Fruit fly (Drosophila melanogaster) whole organism, embryonic: Measurements from ENCODE around the gene DAAM.

ENCODE experiments used
- Aef1 ChIP-seq: fragments of 200-800 bp; sonication (Bioruptor generic); IDR thresholded peaks from 3 replicates; pipeline ENCODE4 v1.3.6; 2022; ENCODE audit warnings: missing biosample characterization, missing genetic modification characterization
- Atf6 ChIP-seq: fragments of 200-800 bp; sonication (Bioruptor generic); IDR thresholded peaks from 2 replicates; pipeline ENCODE4 v1.3.6; 2022; ENCODE audit warnings: missing biosample characterization, missing genetic modification characterization
- B-H1 ChIP-seq: fragments of 200-800 bp; sonication (Bioruptor generic); IDR thresholded peaks from 3 replicates; pipeline ENCODE4 v1.3.6; 2022; ENCODE audit warnings: missing biosample characterization, missing genetic modification characterization
- B-H2 ChIP-seq: fragments of 200-800 bp; sonication (Bioruptor generic); optimal IDR thresholded peaks from 2 replicates; lab custom pipeline; 2018; ENCODE audit warnings: missing biosample characterization, mild to moderate bottlenecking, missing genetic modification characterization
- CG11398 ChIP-seq: fragments of 200-800 bp; sonication (Bioruptor generic); optimal IDR thresholded peaks from 2 replicates; lab custom pipeline; 2016; ENCODE audit warnings: missing biosample characterization, missing genetic modification characterization
- CG11723 ChIP-seq: fragments of 200-800 bp; sonication (Bioruptor generic); optimal IDR thresholded peaks from 2 replicates; lab custom pipeline; 2017; ENCODE audit warnings: missing biosample characterization, mild to moderate bottlenecking, missing genetic modification characterization
- CG1233 ChIP-seq: fragments of 200-800 bp; sonication (Bioruptor generic); optimal IDR thresholded peaks from 4 replicates; lab custom pipeline; 2018; ENCODE audit warnings: missing biosample characterization, mild to moderate bottlenecking, missing genetic modification characterization
- CG13894 ChIP-seq: fragments of 200-800 bp; sonication (Bioruptor generic); optimal IDR thresholded peaks from 3 replicates; lab custom pipeline; 2018; ENCODE audit warnings: missing biosample characterization, mild to moderate bottlenecking, missing genetic modification characterization, moderate library complexity
- CG1529 ChIP-seq: fragments of 200-800 bp; sonication (Bioruptor generic); optimal IDR thresholded peaks from 3 replicates; lab custom pipeline; 2018; ENCODE audit warnings: missing biosample characterization, missing genetic modification characterization
- CG1603 ChIP-seq: fragments of 200-800 bp; sonication (Bioruptor generic); optimal IDR thresholded peaks from 2 replicates; lab custom pipeline; 2019; ENCODE audit warnings: missing biosample characterization, mild to moderate bottlenecking, missing genetic modification characterization, moderate library complexity
- CG1647 ChIP-seq: fragments of 200-800 bp; sonication (Bioruptor generic); optimal IDR thresholded peaks from 3 replicates; lab custom pipeline; 2016; ENCODE audit warnings: missing biosample characterization, missing genetic modification characterization
- CG17802 ChIP-seq: fragments of 200-800 bp; sonication (Bioruptor generic); optimal IDR thresholded peaks from 2 replicates; lab custom pipeline; 2018; ENCODE audit warnings: missing biosample characterization, mild to moderate bottlenecking, missing genetic modification characterization, moderate library complexity
- CG18011 ChIP-seq: fragments of 200-800 bp; sonication (Bioruptor generic); optimal IDR thresholded peaks from 2 replicates; lab custom pipeline; 2017; ENCODE audit warnings: missing biosample characterization, missing genetic modification characterization, mild to moderate bottlenecking, moderate library complexity, missing genotype
- CG2120 ChIP-seq: fragments of 200-800 bp; sonication (Bioruptor generic); optimal IDR thresholded peaks from 3 replicates; lab custom pipeline; 2016; ENCODE audit warnings: missing biosample characterization, missing genetic modification characterization
- CG2202 ChIP-seq: fragments of 200-800 bp; sonication (Bioruptor generic); optimal IDR thresholded peaks from 2 replicates; lab custom pipeline; 2018; ENCODE audit warnings: missing biosample characterization, mild to moderate bottlenecking, missing genetic modification characterization
- CG32532 ChIP-seq: fragments of 200-800 bp; sonication (Bioruptor generic); IDR thresholded peaks from 2 replicates; pipeline ENCODE4 v1.3.6; 2022; ENCODE audit warnings: missing biosample characterization, missing genetic modification characterization
- CG6254 ChIP-seq: fragments of 200-800 bp; sonication (Bioruptor generic); optimal IDR thresholded peaks from 3 replicates; lab custom pipeline; 2017; ENCODE audit warnings: mild to moderate bottlenecking, missing biosample characterization, missing genetic modification reagents, missing genetic modification characterization
- CG7963 ChIP-seq: fragments of 200-800 bp; sonication (Bioruptor generic); IDR thresholded peaks from 3 replicates; pipeline ENCODE4 v1.3.6; 2022; ENCODE audit warnings: missing biosample characterization, missing genetic modification characterization; ENCODE audit not compliant: partially characterized antibody
- CG9215 ChIP-seq: fragments of 200-800 bp; sonication (Bioruptor generic); IDR thresholded peaks from 2 replicates; pipeline ENCODE4 v1.3.6; 2022; ENCODE audit warnings: missing biosample characterization, missing genetic modification characterization
- CG9817 ChIP-seq: fragments of 200-800 bp; sonication (Bioruptor generic); optimal IDR thresholded peaks from 2 replicates; lab custom pipeline; 2018; ENCODE audit warnings: missing biosample characterization, mild to moderate bottlenecking, missing genetic modification characterization, moderate library complexity
- CoRest ChIP-seq: fragments of 200-800 bp; sonication (Bioruptor generic); optimal IDR thresholded peaks from 3 replicates; lab custom pipeline; 2018; ENCODE audit warnings: missing biosample characterization, mild to moderate bottlenecking, missing genetic modification characterization, moderate library complexity
- NC2β ChIP-seq: fragments of 200-800 bp; sonication (Bioruptor generic); optimal IDR thresholded peaks from 2 replicates; lab custom pipeline; 2016; ENCODE audit warnings: missing biosample characterization, missing genetic modification characterization
- NK7.1 ChIP-seq: fragments of 200-800 bp; sonication (Bioruptor generic); optimal IDR thresholded peaks from 3 replicates; lab custom pipeline; 2016; ENCODE audit warnings: missing biosample characterization, missing genetic modification characterization
- Trl ChIP-seq, 3 experiments: fragments of >200 bp in 2 of 3; fragments of 200-800 bp in 1 of 3; sonication (Bioruptor generic) in 1 of 3; optimal IDR thresholded peaks; 2 replicates in 1 of 3; 3 replicates in 2 of 3; lab custom pipeline; 2016 to 2017; ENCODE audit warnings: missing biosample characterization in 1 of 3, missing genetic modification characterization in 1 of 3
- YL-1 ChIP-seq: fragments of 200-800 bp; sonication (Bioruptor generic); optimal IDR thresholded peaks from 3 replicates; lab custom pipeline; 2017; ENCODE audit warnings: missing biosample characterization, mild to moderate bottlenecking, missing genetic modification characterization
- ac ChIP-seq: fragments of 200-800 bp; sonication (Bioruptor generic); optimal IDR thresholded peaks from 3 replicates; lab custom pipeline; 2017; ENCODE audit warnings: missing biosample characterization, mild to moderate bottlenecking, missing genetic modification characterization
- aop ChIP-seq: fragments of 200-800 bp; sonication (Bioruptor generic); IDR thresholded peaks from 2 replicates; pipeline ENCODE4 v1.3.6; 2022; ENCODE audit warnings: missing biosample characterization, missing genetic modification characterization
- az2 ChIP-seq: fragments of 200-800 bp; sonication (Bioruptor generic); optimal IDR thresholded peaks from 3 replicates; lab custom pipeline; 2016; ENCODE audit warnings: missing biosample characterization, missing genetic modification characterization
- bab2 ChIP-seq: fragments of 200-800 bp; sonication (Bioruptor generic); optimal IDR thresholded peaks from 2 replicates; lab custom pipeline; 2016; ENCODE audit warnings: missing biosample characterization, missing genetic modification characterization
- caup ChIP-seq: fragments of 200-800 bp; sonication (Bioruptor generic); optimal IDR thresholded peaks from 3 replicates; lab custom pipeline; 2017; ENCODE audit warnings: missing biosample characterization, mild to moderate bottlenecking, missing genetic modification characterization, moderate library complexity; ENCODE audit not compliant: severe bottlenecking
- dan ChIP-seq: fragments of 200-800 bp; sonication (Bioruptor generic); IDR thresholded peaks from 2 replicates; pipeline ENCODE4 v1.3.6; 2022; ENCODE audit warnings: missing biosample characterization, missing genetic modification characterization
- dimm ChIP-seq: fragments of 200-800 bp; sonication (Bioruptor generic); IDR thresholded peaks from 2 replicates; pipeline ENCODE4 v1.3.6; 2022; ENCODE audit warnings: missing biosample characterization, missing genetic modification characterization
- gro ChIP-seq: fragments of 200-800 bp; sonication (Bioruptor generic); optimal IDR thresholded peaks from 2 replicates; lab custom pipeline; 2016; ENCODE audit warnings: missing biosample characterization, missing genetic modification characterization
- lab ChIP-seq: fragments of 200-800 bp; sonication (Bioruptor generic); optimal IDR thresholded peaks from 3 replicates; lab custom pipeline; 2017; ENCODE audit warnings: missing biosample characterization, missing genetic modification characterization, mild to moderate bottlenecking, moderate library complexity, missing genetic modification reagents
- nerfin-1 ChIP-seq: fragments of 200-800 bp; sonication (Bioruptor generic); optimal IDR thresholded peaks from 3 replicates; lab custom pipeline; 2019; ENCODE audit warnings: missing biosample characterization, mild to moderate bottlenecking, missing genetic modification characterization, moderate library complexity
- prd ChIP-seq, 3 experiments: fragments of >200 bp in 2 of 3; fragments of 200-800 bp in 1 of 3; sonication (Bioruptor generic) in 1 of 3; optimal IDR thresholded peaks in 2 of 3; IDR thresholded peaks in 1 of 3; 2 replicates in 2 of 3; 3 replicates in 1 of 3; pipeline versions ENCODE4 v1.3.6 to Lab custom; 2017 to 2022; ENCODE audit warnings: missing biosample characterization in 1 of 3, missing genetic modification characterization in 1 of 3
- psq ChIP-seq: fragments of 200-800 bp; sonication (Bioruptor generic); optimal IDR thresholded peaks from 2 replicates; lab custom pipeline; 2017; ENCODE audit warnings: missing biosample characterization, missing genetic modification characterization
- repo ChIP-seq: fragments of 200-800 bp; sonication (Bioruptor generic); optimal IDR thresholded peaks from 2 replicates; lab custom pipeline; 2016; ENCODE audit warnings: missing biosample characterization, missing genetic modification characterization
- scrt ChIP-seq: fragments of 200-800 bp; sonication (Bioruptor generic); optimal IDR thresholded peaks from 2 replicates; lab custom pipeline; 2018; ENCODE audit warnings: missing biosample characterization, mild to moderate bottlenecking, missing genetic modification characterization, moderate library complexity
- sima ChIP-seq: fragments of 200-800 bp; sonication (Bioruptor generic); optimal IDR thresholded peaks from 2 replicates; lab custom pipeline; 2016; ENCODE audit warnings: missing biosample characterization, missing genetic modification characterization
- slp2 ChIP-seq: fragments of 200-800 bp; sonication (Bioruptor generic); optimal IDR thresholded peaks from 2 replicates; lab custom pipeline; 2016; ENCODE audit warnings: missing biosample characterization, missing genetic modification characterization
- sna ChIP-seq: fragments of 200-800 bp; sonication (Bioruptor generic); IDR thresholded peaks from 2 replicates; pipeline ENCODE4 v1.3.6; 2022; ENCODE audit warnings: missing biosample characterization, missing genetic modification characterization; ENCODE audit not compliant: partially characterized antibody
- sob ChIP-seq: fragments of 200-800 bp; sonication (Bioruptor generic); IDR thresholded peaks from 2 replicates; pipeline ENCODE4 v1.3.6; 2022; ENCODE audit warnings: missing biosample characterization, missing genetic modification characterization
- sqz ChIP-seq: fragments of 200-800 bp; sonication (Bioruptor generic); optimal IDR thresholded peaks from 3 replicates; lab custom pipeline; 2018; ENCODE audit warnings: missing biosample characterization, mild to moderate bottlenecking, missing genetic modification characterization
- ssp ChIP-seq: fragments of 200-800 bp; sonication (Bioruptor generic); IDR thresholded peaks from 2 replicates; pipeline ENCODE4 v1.3.6; 2022; ENCODE audit warnings: missing biosample characterization, missing genetic modification characterization
- sug ChIP-seq: fragments of 200-800 bp; optimal IDR thresholded peaks from 2 replicates; lab custom pipeline; 2019; ENCODE audit warnings: missing biosample characterization, mild to moderate bottlenecking, missing genetic modification characterization, moderate library complexity
- z ChIP-seq: fragments of 200-800 bp; sonication (Bioruptor generic); IDR thresholded peaks from 3 replicates; pipeline ENCODE4 v1.3.6; 2022; ENCODE audit warnings: missing biosample characterization, missing genetic modification characterization
- zen2 ChIP-seq: fragments of 200-800 bp; sonication (Bioruptor generic); IDR thresholded peaks from 3 replicates; pipeline ENCODE4 v1.3.6; 2022; ENCODE audit warnings: missing biosample characterization, missing genetic modification characterization; ENCODE audit not compliant: partially characterized antibody
- zf30C ChIP-seq: fragments of 200-800 bp; sonication (Bioruptor generic); optimal IDR thresholded peaks from 3 replicates; lab custom pipeline; 2018; ENCODE audit warnings: missing biosample characterization, mild to moderate bottlenecking, missing genetic modification characterization
- zfh2 ChIP-seq: fragments of 200-800 bp; sonication (Bioruptor generic); optimal IDR thresholded peaks from 2 replicates; lab custom pipeline; 2016; ENCODE audit warnings: missing biosample characterization, missing genetic modification characterization

The DAAM gene

DNA sequence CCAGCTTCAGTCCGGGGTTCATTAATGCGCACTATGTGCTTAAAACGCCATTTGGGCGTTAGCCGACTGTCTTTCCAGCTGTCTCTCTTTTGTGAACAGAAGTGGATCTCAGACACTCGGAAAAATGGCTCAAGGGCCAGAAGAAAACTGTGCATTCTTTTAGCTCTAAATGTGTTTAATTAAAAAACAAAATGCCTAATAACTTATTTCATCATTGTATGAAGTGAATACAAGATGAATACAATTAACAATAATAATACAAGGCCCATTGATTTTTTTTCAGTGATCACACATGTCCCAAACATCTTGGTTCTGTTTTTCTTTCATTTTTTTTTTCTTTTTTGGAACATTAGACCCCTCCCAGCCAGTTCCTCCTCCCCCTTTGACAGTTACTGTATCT lies 49.3 kb downstream of the DAAM start (continued):
- TF ChIP-seq sima (no peak), zfh2 (peak; percentile 38), CG18011 (GFP tag; lab: Kevin White, UChicago) (no peak), caup (GFP tag; lab: Kevin White, UChicago) (peak; percentile 30), B-H2 (GFP tag; lab: Kevin White, UChicago) (no peak), CG13894 (no peak), ssp (no peak), sna (GFP tag; lab: Robert Waterston, UW) (no peak), nerfin-1 (tag; lab: Kevin White, UChicago) (no peak), slp2 (GFP tag; lab: Kevin White, UChicago) (no peak), psq (no peak), scrt (GFP tag; lab: Kevin White, UChicago) (peak; percentile 8), CG2202 (no peak), bab2 (GFP tag; lab: Kevin White, UChicago) (peak; percentile 44), NK7.1 (GFP tag; lab: Kevin White, UChicago) (peak; percentile 2), z (GFP tag; lab: Robert Waterston, UW) (no peak), CG32532 (GFP tag; lab: Robert Waterston, UW) (peak; percentile 64; the same call in 1 of the 2 replicates), sob (peak; percentile 55), CG2120 (GFP tag; lab: Kevin White, UChicago) (peak; percentile 74), B-H1 (GFP tag; lab: Robert Waterston, UW) (no peak; the same call in 2 of the 3 replicates), CG1647 (no peak), CG1233 (GFP tag; lab: Kevin White, UChicago) (peak; percentile 27), sug (tag; lab: Kevin White, UChicago) (no peak), CG9817 (tag; lab: Kevin White, UChicago) (peak; percentile 28), NC2β (GFP tag; lab: Kevin White, UChicago) (peak; percentile 59), az2 (GFP tag; lab: Kevin White, UChicago) (peak; percentile 60), CG11723 (GFP tag; lab: Kevin White, UChicago) (peak; percentile 25), CoRest (tag; lab: Kevin White, UChicago) (peak; percentile 42), YL-1 (GFP tag; lab: Kevin White, UChicago) (no peak), sqz (GFP tag; lab: Kevin White, UChicago) (peak; percentile 22), prd (optimal IDR thresholded peaks at IDR 0.05; lab: Kevin White, UChicago) (no peak), prd (GFP tag; IDR thresholded peaks at IDR 0.05; lab: Robert Waterston, UW) (peak; percentile 68; the same call in 2 of the 3 replicates), CG1603 (tag; lab: Kevin White, UChicago) (peak; percentile 56), Trl (optimal IDR thresholded peaks at IDR 0.05; lab: Kevin White, UChicago) (no peak), Trl (GFP tag; optimal IDR thresholded peaks at IDR 0.05; lab: Kevin White, UChicago) (peak; percentile 37), lab (GFP tag; lab: Kevin White, UChicago) (peak; percentile 74), repo (no peak), ac (GFP tag; lab: Kevin White, UChicago) (no peak), CG7963 (GFP tag; lab: Robert Waterston, UW) (no peak), dan (GFP tag; lab: Robert Waterston, UW) (no peak), Atf6 (GFP tag; lab: Robert Waterston, UW) (peak; percentile 58; the same call in 1 of the 2 replicates), zf30C (GFP tag; lab: Kevin White, UChicago) (no peak), gro (GFP tag; lab: Kevin White, UChicago) (peak; percentile 25), zen2 (GFP tag; lab: Robert Waterston, UW) (no peak), aop (GFP tag; lab: Robert Waterston, UW) (no peak), dimm (no peak), CG1529 (no peak), CG9215 (GFP tag; lab: Robert Waterston, UW) (peak; percentile 41; the same call in 1 of the 2 replicates), Aef1 (GFP tag; lab: Robert Waterston, UW) (0 out of 3 replicates have a peak, but pooled peaks have one; percentile 19), CG11398 (GFP tag; lab: Kevin White, UChicago) (no peak), CG6254 (GFP tag; lab: Kevin White, UChicago) (peak; percentile 25), CG17802 (tag; lab: Kevin White, UChicago) (no peak)
